Worm (Caenorhabditis elegans): ENCODE data around the gene T10G3.4.

- TF ChIP-seq unc-86 (tag; optimal IDR thresholded peaks at IDR 0.05), result no peak
- no peak for TF ChIP-seq C04F5.9 (tag; optimal IDR thresholded peaks at IDR 0.05)
- no peak for TF ChIP-seq ama-1 (optimal IDR thresholded peaks at IDR 0.05)
- TF ChIP-seq nhr-237 (tag; optimal IDR thresholded peaks at IDR 0.05), result no peak
- no peak for TF ChIP-seq efl-1 (optimal IDR thresholded peaks at IDR 0.05)
- no peak for TF ChIP-seq efl-1 (GFP tag; optimal IDR thresholded peaks at IDR 0.05 in 1 of 2)
- TF ChIP-seq ztf-4 (tag; optimal IDR thresholded peaks at IDR 0.05), result no peak
- no peak for TF ChIP-seq lir-3 (tag; optimal IDR thresholded peaks at IDR 0.05; ENCODE audit: poor library complexity)
- no peak for TF ChIP-seq nhr-12 (tag; optimal IDR thresholded peaks at IDR 0.05)
- no peak for TF ChIP-seq nhr-47 (tag; optimal IDR thresholded peaks at IDR 0.05)
- no peak for TF ChIP-seq ztf-11 (tag; optimal IDR thresholded peaks at IDR 0.05)
These were observed at the start of gene T10G3.4 for ce11 chrV:13484339-13484738.

Data from whole organism, L1 larva.